Fruit fly (Drosophila melanogaster) whole organism, embryonic: ENCODE data around the gene Dis3l2.
A peak's percentile ranks its signal among the peaks of the same experiment; 100 is the strongest.

ENCODE experiments used
- Ada2b ChIP-seq: fragments of 200-800 bp; sonication (Bioruptor generic); IDR thresholded peaks from 2 replicates; pipeline ENCODE4 v1.3.6; 2022; ENCODE audit warnings: missing biosample characterization, missing genetic modification characterization
- B-H1 ChIP-seq: fragments of 200-800 bp; sonication (Bioruptor generic); IDR thresholded peaks from 3 replicates; pipeline ENCODE4 v1.3.6; 2022; ENCODE audit warnings: missing biosample characterization, missing genetic modification characterization
- CG10543 ChIP-seq: fragments of 200-800 bp; sonication (Bioruptor generic); optimal IDR thresholded peaks from 3 replicates; lab custom pipeline; 2017; ENCODE audit warnings: missing biosample characterization, mild to moderate bottlenecking, missing genetic modification characterization, moderate library complexity
- CG10565 ChIP-seq: fragments of 200-800 bp; sonication (Bioruptor generic); optimal IDR thresholded peaks from 3 replicates; lab custom pipeline; 2016; ENCODE audit warnings: missing biosample characterization, mild to moderate bottlenecking, missing genetic modification characterization
- CG10959 ChIP-seq: fragments of 200-800 bp; sonication (Bioruptor generic); IDR thresholded peaks from 2 replicates; pipeline ENCODE4 v1.3.6; 2022; ENCODE audit warnings: missing biosample characterization, missing genetic modification characterization
- CG10979 ChIP-seq: fragments of 200-800 bp; sonication (Bioruptor generic); optimal IDR thresholded peaks from 2 replicates; lab custom pipeline; 2018; ENCODE audit warnings: missing biosample characterization, mild to moderate bottlenecking, missing genetic modification characterization, moderate library complexity
- CG12236 ChIP-seq: fragments of 200-800 bp; sonication (Bioruptor generic); optimal IDR thresholded peaks from 2 replicates; lab custom pipeline; 2016; ENCODE audit warnings: missing biosample characterization, missing genetic modification characterization
- CG12769 ChIP-seq: fragments of 200-800 bp; sonication (Bioruptor generic); optimal IDR thresholded peaks from 2 replicates; lab custom pipeline; 2019; ENCODE audit warnings: missing biosample characterization, mild to moderate bottlenecking, missing genetic modification characterization, moderate library complexity
- CG15514 ChIP-seq: fragments of 200-800 bp; sonication (Bioruptor generic); optimal IDR thresholded peaks from 3 replicates; lab custom pipeline; 2017; ENCODE audit warnings: missing biosample characterization, missing genetic modification characterization, mild to moderate bottlenecking, moderate library complexity, missing genetic modification reagents
- CG17186 ChIP-seq: fragments of 200-800 bp; sonication (Bioruptor generic); optimal IDR thresholded peaks from 3 replicates; lab custom pipeline; 2017; ENCODE audit warnings: missing biosample characterization, missing genetic modification reagents, missing genetic modification characterization
- CG17568 ChIP-seq: fragments of 200-800 bp; sonication (Bioruptor generic); optimal IDR thresholded peaks from 2 replicates; lab custom pipeline; 2018; ENCODE audit warnings: missing biosample characterization, mild to moderate bottlenecking, missing genetic modification characterization, moderate library complexity
- CG18476 ChIP-seq: fragments of 200-800 bp; sonication (Bioruptor generic); optimal IDR thresholded peaks from 2 replicates; lab custom pipeline; 2016; ENCODE audit warnings: missing biosample characterization, mild to moderate bottlenecking, missing genetic modification characterization
- CG18599 ChIP-seq: fragments of 200-800 bp; sonication (Bioruptor generic); optimal IDR thresholded peaks from 3 replicates; lab custom pipeline; 2017; ENCODE audit warnings: missing biosample characterization, missing genetic modification characterization, mild to moderate bottlenecking, moderate library complexity, missing genetic modification reagents
- CG2678 ChIP-seq: fragments of 200-800 bp; sonication (Bioruptor generic); optimal IDR thresholded peaks from 3 replicates; lab custom pipeline; 2019; ENCODE audit warnings: missing biosample characterization, mild to moderate bottlenecking, missing genetic modification characterization, moderate library complexity
- CG4820 ChIP-seq: fragments of 200-800 bp; sonication (Bioruptor generic); optimal IDR thresholded peaks from 3 replicates; lab custom pipeline; 2016; ENCODE audit warnings: missing biosample characterization, missing genetic modification characterization
- CG5180 ChIP-seq: fragments of 200-800 bp; sonication (Bioruptor generic); optimal IDR thresholded peaks from 3 replicates; lab custom pipeline; 2017; ENCODE audit warnings: missing biosample characterization, missing genetic modification characterization, mild to moderate bottlenecking, moderate library complexity, missing genetic modification reagents
- CG6654 ChIP-seq: fragments of 200-800 bp; sonication (Bioruptor generic); optimal IDR thresholded peaks from 2 replicates; lab custom pipeline; 2017; ENCODE audit warnings: missing biosample characterization, mild to moderate bottlenecking, missing genetic modification characterization
- CG6689 ChIP-seq: fragments of 200-800 bp; sonication (Bioruptor generic); IDR thresholded peaks from 2 replicates; pipeline ENCODE4 v1.3.6; 2022; ENCODE audit warnings: missing biosample characterization, missing genetic modification characterization
- CG7357 ChIP-seq: fragments of 200-800 bp; sonication (Bioruptor generic); IDR thresholded peaks from 3 replicates; pipeline ENCODE4 v1.3.6; 2022; ENCODE audit warnings: missing biosample characterization, missing genetic modification characterization
- CG7963 ChIP-seq: fragments of 200-800 bp; sonication (Bioruptor generic); IDR thresholded peaks from 3 replicates; pipeline ENCODE4 v1.3.6; 2022; ENCODE audit warnings: missing biosample characterization, missing genetic modification characterization; ENCODE audit not compliant: partially characterized antibody
- CG8388 ChIP-seq: fragments of 200-800 bp; sonication (Bioruptor generic); optimal IDR thresholded peaks from 2 replicates; lab custom pipeline; 2019; ENCODE audit warnings: missing biosample characterization, mild to moderate bottlenecking, missing genetic modification characterization, moderate library complexity
- CG8478 ChIP-seq: fragments of >200 bp; optimal IDR thresholded peaks from 2 replicates; lab custom pipeline; 2018
- CG9727 ChIP-seq: fragments of 200-800 bp; sonication (Bioruptor generic); optimal IDR thresholded peaks from 3 replicates; lab custom pipeline; 2017; ENCODE audit warnings: missing biosample characterization, mild to moderate bottlenecking, missing genetic modification characterization
- CG9797 ChIP-seq: fragments of 200-800 bp; sonication (Bioruptor generic); optimal IDR thresholded peaks from 3 replicates; lab custom pipeline; 2018; ENCODE audit warnings: missing biosample characterization, mild to moderate bottlenecking, missing genetic modification characterization
- Doc2 ChIP-seq: fragments of 200-800 bp; sonication (Bioruptor generic); IDR thresholded peaks from 2 replicates; pipeline ENCODE4 v1.3.6; 2022; ENCODE audit warnings: missing biosample characterization, missing genetic modification characterization
- Ets65A ChIP-seq: fragments of 200-800 bp; sonication (Bioruptor generic); peaks from one replicate; lab custom pipeline; 2016; ENCODE audit warnings: missing biosample characterization, missing genetic modification characterization
- Hmx ChIP-seq: fragments of 200-800 bp; sonication (Bioruptor generic); optimal IDR thresholded peaks from 2 replicates; lab custom pipeline; 2016; ENCODE audit warnings: missing biosample characterization, missing genetic modification characterization
- Myb ChIP-seq: fragments of 200-800 bp; sonication (Bioruptor generic); optimal IDR thresholded peaks from 2 replicates; lab custom pipeline; 2016; ENCODE audit warnings: missing biosample characterization, missing genetic modification characterization
- PHDP ChIP-seq: fragments of 200-800 bp; sonication (Bioruptor generic); optimal IDR thresholded peaks from 3 replicates; lab custom pipeline; 2018; ENCODE audit warnings: missing biosample characterization, mild to moderate bottlenecking, missing genetic modification characterization, moderate library complexity
- Rfx ChIP-seq: fragments of 200-800 bp; sonication (Bioruptor generic); IDR thresholded peaks from 2 replicates; pipeline ENCODE4 v1.3.6; 2022; ENCODE audit warnings: missing biosample characterization, missing genetic modification characterization
- Trl ChIP-seq, 3 experiments: fragments of >200 bp in 2 of 3; fragments of 200-800 bp in 1 of 3; sonication (Bioruptor generic) in 1 of 3; optimal IDR thresholded peaks; 2 replicates in 1 of 3; 3 replicates in 2 of 3; lab custom pipeline; 2016 to 2017; ENCODE audit warnings: missing biosample characterization in 1 of 3, missing genetic modification characterization in 1 of 3
- amos ChIP-seq: fragments of 200-800 bp; sonication (Bioruptor generic); IDR thresholded peaks from 2 replicates; pipeline ENCODE4 v1.3.6; 2022; ENCODE audit warnings: missing biosample characterization, missing genetic modification characterization; ENCODE audit not compliant: partially characterized antibody
- bab2 ChIP-seq: fragments of 200-800 bp; sonication (Bioruptor generic); optimal IDR thresholded peaks from 2 replicates; lab custom pipeline; 2016; ENCODE audit warnings: missing biosample characterization, missing genetic modification characterization
- bsh ChIP-seq, 2 experiments: fragments of 200-800 bp; sonication (Bioruptor generic); optimal IDR thresholded peaks; 2 replicates each; lab custom pipeline; 2017 to 2018; ENCODE audit warnings: mild to moderate bottlenecking in 2 of 2, missing biosample characterization in 2 of 2, missing genetic modification characterization in 2 of 2, moderate library complexity in 1 of 2
- ci ChIP-seq: fragments of 200-800 bp; sonication (Bioruptor generic); IDR thresholded peaks from 3 replicates; pipeline ENCODE4 v1.3.6; 2022; ENCODE audit warnings: missing biosample characterization, missing genetic modification characterization
- crp ChIP-seq, 2 experiments: fragments of 200-800 bp; sonication (Bioruptor generic); optimal IDR thresholded peaks; 2 replicates in 1 of 2; 3 replicates in 1 of 2; lab custom pipeline; 2017; ENCODE audit warnings: missing biosample characterization in 2 of 2, missing genetic modification characterization in 2 of 2, mild to moderate bottlenecking in 1 of 2, moderate library complexity in 1 of 2
- eve ChIP-seq, 2 experiments: fragments of >200 bp; optimal IDR thresholded peaks; 2 replicates each; lab custom pipeline; 2017; ENCODE audit warnings: missing biosample characterization in 2 of 2, missing genetic modification characterization in 2 of 2
- fru ChIP-seq: fragments of >200 bp; optimal IDR thresholded peaks from 2 replicates; lab custom pipeline; 2017
- jing ChIP-seq: fragments of 200-800 bp; sonication (Bioruptor generic); optimal IDR thresholded peaks from 2 replicates; lab custom pipeline; 2018; ENCODE audit warnings: missing biosample characterization, mild to moderate bottlenecking, missing genetic modification characterization
- mirr ChIP-seq: fragments of 200-800 bp; sonication (Bioruptor generic); optimal IDR thresholded peaks from 3 replicates; lab custom pipeline; 2018; ENCODE audit warnings: missing biosample characterization, mild to moderate bottlenecking, missing genetic modification characterization
- org-1 ChIP-seq: fragments of 200-800 bp; sonication (Bioruptor generic); optimal IDR thresholded peaks from 2 replicates; lab custom pipeline; 2017; ENCODE audit warnings: missing biosample characterization, missing genetic modification characterization
- p53 ChIP-seq: fragments of 200-800 bp; sonication (Bioruptor generic); optimal IDR thresholded peaks from 2 replicates; lab custom pipeline; 2016; ENCODE audit warnings: missing biosample characterization, missing genetic modification characterization
- pros ChIP-seq: fragments of 200-800 bp; sonication (Bioruptor generic); optimal IDR thresholded peaks from 3 replicates; lab custom pipeline; 2019; ENCODE audit warnings: missing biosample characterization, mild to moderate bottlenecking, missing genetic modification characterization, moderate library complexity
- psq ChIP-seq: fragments of 200-800 bp; sonication (Bioruptor generic); optimal IDR thresholded peaks from 2 replicates; lab custom pipeline; 2017; ENCODE audit warnings: missing biosample characterization, missing genetic modification characterization
- schlank ChIP-seq: fragments of 200-800 bp; sonication (Bioruptor generic); optimal IDR thresholded peaks from 2 replicates; lab custom pipeline; 2018; ENCODE audit warnings: missing biosample characterization, mild to moderate bottlenecking, missing genetic modification characterization
- slbo ChIP-seq: fragments of 200-800 bp; sonication (Bioruptor generic); IDR thresholded peaks from 2 replicates; pipeline ENCODE4 v1.3.6; 2022; ENCODE audit warnings: missing biosample characterization, missing genetic modification characterization
- stc ChIP-seq: fragments of 200-800 bp; sonication (Bioruptor generic); IDR thresholded peaks from 2 replicates; pipeline ENCODE4 v1.3.6; 2022; ENCODE audit warnings: missing biosample characterization, missing genetic modification characterization
- twi ChIP-seq: fragments of 200-800 bp; optimal IDR thresholded peaks from 2 replicates; lab custom pipeline; 2019; ENCODE audit warnings: missing biosample characterization, mild to moderate bottlenecking, missing genetic modification characterization, moderate library complexity

Gene Dis3l2

dm6 chr3L:223019-223902 lies 10.8 kb downstream of the Dis3l2 start, which contains the start of the genes pyx and CG33229 (continued):
- peak; percentile 77 for TF ChIP-seq CG7357 (GFP tag; lab: Robert Waterston, UW)
- TF ChIP-seq CG4820 (GFP tag; lab: Kevin White, UChicago), result peak; percentile 81
- TF ChIP-seq Ada2b, result peak; percentile 71
- peak; percentile 75 for TF ChIP-seq PHDP (tag; lab: Kevin White, UChicago)
- TF ChIP-seq B-H1, result peak; percentile 60; the same call in 2 of the 3 replicates
- peak; percentile 93 for TF ChIP-seq slbo (GFP tag; lab: Robert Waterston, UW)
- peak; percentile 80 for TF ChIP-seq CG12769 (tag; lab: Kevin White, UChicago)
- peak; percentile 92 for TF ChIP-seq CG2678 (tag; lab: Kevin White, UChicago)
- peak; percentile 50 for TF ChIP-seq psq (GFP tag; lab: Kevin White, UChicago)
- peak; percentile 65 for TF ChIP-seq CG15514 (GFP tag; lab: Kevin White, UChicago)
- no peak for TF ChIP-seq CG12236 (GFP tag; lab: Kevin White, UChicago)
- TF ChIP-seq Rfx, result peak; percentile 94
- peak; percentile 46 to 75 for TF ChIP-seq bsh (GFP tag; optimal IDR thresholded peaks at IDR 0.05; lab: Kevin White, UChicago)
- TF ChIP-seq Hmx (GFP tag; lab: Kevin White, UChicago), result peak; percentile 75
- TF ChIP-seq amos (GFP tag; lab: Robert Waterston, UW), result peak; percentile 17; the same call in 1 of the 2 replicates
- TF ChIP-seq CG18476 (GFP tag; lab: Kevin White, UChicago), result peak; percentile 100
- peak; percentile 99 for TF ChIP-seq Ets65A (GFP tag; lab: Kevin White, UChicago)
- no peak for TF ChIP-seq pros (GFP tag; lab: Kevin White, UChicago)
- TF ChIP-seq bab2, result peak; percentile 87
- TF ChIP-seq CG17186, result peak; percentile 37
- peak; percentile 69 for TF ChIP-seq CG6654 (GFP tag; lab: Kevin White, UChicago)
- peak; percentile 77 for TF ChIP-seq twi (tag; lab: Kevin White, UChicago)
- TF ChIP-seq CG7963 (GFP tag; lab: Robert Waterston, UW), result no peak
- TF ChIP-seq CG10565 (GFP tag; lab: Kevin White, UChicago), result peak; percentile 32
- peak; percentile 64 for TF ChIP-seq mirr (GFP tag; lab: Kevin White, UChicago)
- peak in 1 of 2 experiments; percentile 30 for TF ChIP-seq crp (GFP tag; optimal IDR thresholded peaks at IDR 0.05; lab: Kevin White, UChicago)
- TF ChIP-seq CG8478 (lab: Kevin White, UChicago), result no peak
- peak; percentile 20 for TF ChIP-seq CG9797
- TF ChIP-seq CG10959, result 0 out of 2 replicates have a peak, but pooled peaks have one; percentile 21
- no peak for TF ChIP-seq CG17568 (GFP tag; lab: Kevin White, UChicago)
- peak; percentile 64 for TF ChIP-seq org-1 (GFP tag; lab: Kevin White, UChicago)
- TF ChIP-seq schlank (tag; lab: Kevin White, UChicago), result peak; percentile 73
- no peak for TF ChIP-seq eve (GFP tag; optimal IDR thresholded peaks at IDR 0.05; lab: Kevin White, UChicago)
- TF ChIP-seq ci (GFP tag; lab: Robert Waterston, UW), result peak; percentile 64
- TF ChIP-seq CG8388 (GFP tag; lab: Kevin White, UChicago), result peak; percentile 69
- no peak for TF ChIP-seq p53
- TF ChIP-seq CG10543, result peak; percentile 84
- peak; percentile 72 for TF ChIP-seq stc (GFP tag; lab: Robert Waterston, UW)
- no peak for TF ChIP-seq jing (GFP tag; lab: Kevin White, UChicago)
- TF ChIP-seq Myb (GFP tag; lab: Kevin White, UChicago), result peak; percentile 59
- TF ChIP-seq CG18599 (GFP tag; lab: Kevin White, UChicago), result peak; percentile 82
- TF ChIP-seq CG9727 (GFP tag; lab: Kevin White, UChicago), result peak; percentile 89
- TF ChIP-seq Doc2, result 0 out of 2 replicates have a peak, but pooled peaks have one; percentile 45
- TF ChIP-seq CG6689 (GFP tag; lab: Robert Waterston, UW), result peak; percentile 80; the same call in 1 of the 2 replicates
- no peak for TF ChIP-seq Trl (optimal IDR thresholded peaks at IDR 0.05; lab: Kevin White, UChicago)
- TF ChIP-seq Trl (GFP tag; optimal IDR thresholded peaks at IDR 0.05; lab: Kevin White, UChicago), result peak; percentile 70
- peak; percentile 73 for TF ChIP-seq CG5180 (GFP tag; lab: Kevin White, UChicago)
- TF ChIP-seq fru (lab: Kevin White, UChicago), result no peak
- TF ChIP-seq CG10979 (tag; lab: Kevin White, UChicago), result peak; percentile 73
